Fruit fly (Drosophila melanogaster): ENCODE results near the gene elm.

The elm gene

DNA sequence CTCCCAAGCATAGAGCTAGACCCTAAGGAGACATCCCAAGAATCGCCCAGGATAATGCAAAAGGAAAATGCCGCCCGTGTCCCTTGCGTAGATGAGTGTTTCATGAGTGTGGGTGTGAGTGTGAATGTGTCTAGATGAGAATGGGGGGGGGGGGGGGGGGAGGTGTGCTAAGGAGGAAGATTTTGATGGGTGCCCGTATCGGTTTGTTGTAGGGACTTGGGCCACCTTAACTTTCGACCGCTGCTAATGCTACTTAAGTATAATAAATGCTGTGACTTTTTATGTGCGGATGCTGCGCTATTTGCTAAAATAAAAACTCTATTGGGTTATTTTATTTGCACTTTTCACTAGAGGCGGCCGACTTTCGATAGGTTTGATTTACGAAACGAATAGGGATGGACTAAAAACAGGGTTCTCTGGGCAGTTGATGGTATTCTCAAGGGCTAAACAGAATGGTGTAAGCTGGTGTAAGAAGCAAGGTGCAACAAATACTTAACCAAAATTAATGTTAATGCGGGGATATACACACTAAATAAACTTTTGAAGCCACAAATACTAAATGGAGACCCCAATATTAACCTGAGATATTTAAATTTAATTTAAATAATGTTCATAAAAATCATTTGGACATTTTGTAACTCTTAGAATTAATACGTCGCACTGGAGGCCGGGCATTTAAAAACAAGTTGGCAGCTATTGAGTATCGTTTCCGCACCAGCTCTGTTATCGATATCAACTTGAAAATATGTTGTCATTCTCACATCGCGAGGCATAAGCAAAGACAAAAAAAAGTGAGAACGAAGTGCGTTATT is 14.5 kb upstream of the elm start, which contains the start of the genes Xe7 and Atg17 (continued):
- TF ChIP-seq Nf-YC (tag; optimal IDR thresholded peaks at IDR 0.05) = peak; percentile 87
- TF ChIP-seq caup (GFP tag; optimal IDR thresholded peaks at IDR 0.05; ENCODE audit: severe bottlenecking) = peak; percentile 85
- peak; percentile 86 for TF ChIP-seq CG18764 (GFP tag; optimal IDR thresholded peaks at IDR 0.05)
- no peak for TF ChIP-seq HLHmδ (GFP tag; optimal IDR thresholded peaks at IDR 0.05)
- TF ChIP-seq usp (GFP tag; optimal IDR thresholded peaks at IDR 0.05) = no peak
- TF ChIP-seq klu (GFP tag; IDR thresholded peaks at IDR 0.05) = peak; percentile 94
- peak; percentile 87 for TF ChIP-seq CG10267 (tag; optimal IDR thresholded peaks at IDR 0.05)
- TF ChIP-seq repo (GFP tag; optimal IDR thresholded peaks at IDR 0.05) = peak; percentile 58
- peak; percentile 81 for TF ChIP-seq CG18476 (GFP tag; optimal IDR thresholded peaks at IDR 0.05)
- TF ChIP-seq toy (GFP tag; IDR thresholded peaks at IDR 0.05) = peak; percentile 80
- TF ChIP-seq lmd (GFP tag; IDR thresholded peaks at IDR 0.05) = peak; percentile 95
- TF ChIP-seq CG9797 (GFP tag; optimal IDR thresholded peaks at IDR 0.05) = peak; percentile 50
- TF ChIP-seq hkb (optimal IDR thresholded peaks at IDR 0.05) = peak; percentile 76
- peak; percentile 74 for TF ChIP-seq hkb (GFP tag; IDR thresholded peaks at IDR 0.05)
- peak; percentile 91 for TF ChIP-seq CG34422 (GFP tag; IDR thresholded peaks at IDR 0.05)
- TF ChIP-seq CG1233 (GFP tag; optimal IDR thresholded peaks at IDR 0.05) = peak; percentile 88
- peak; percentile 77 for TF ChIP-seq CG15011 (GFP tag; optimal IDR thresholded peaks at IDR 0.05)
- peak; percentile 58 for TF ChIP-seq HLH4C (GFP tag; IDR thresholded peaks at IDR 0.05; ENCODE audit: partially characterized antibody)
- peak; percentile 69; the same call in 1 of the 2 replicates for TF ChIP-seq sens-2 (GFP tag; IDR thresholded peaks at IDR 0.05)
- TF ChIP-seq lbe (GFP tag; optimal IDR thresholded peaks at IDR 0.05) = peak; percentile 72
- peak; percentile 62 for TF ChIP-seq her (GFP tag; optimal IDR thresholded peaks at IDR 0.05)
- TF ChIP-seq ash1 (GFP tag; optimal IDR thresholded peaks at IDR 0.05) = peak; percentile 47
- peak; percentile 43 for TF ChIP-seq CG7271 (tag; optimal IDR thresholded peaks at IDR 0.05)
- peak; percentile 69 for TF ChIP-seq Scr (GFP tag; IDR thresholded peaks at IDR 0.05; ENCODE audit: partially characterized antibody)
- no peak for TF ChIP-seq CG14965 (GFP tag; optimal IDR thresholded peaks at IDR 0.05; ENCODE audit: borderline replicate concordance)
- peak; percentile 90 for TF ChIP-seq Aef1 (GFP tag; IDR thresholded peaks at IDR 0.05)
- no peak for TF ChIP-seq CG7963 (GFP tag; IDR thresholded peaks at IDR 0.05; ENCODE audit: partially characterized antibody)
- peak; percentile 76; the same call in 1 of the 2 replicates for TF ChIP-seq rib (GFP tag; IDR thresholded peaks at IDR 0.05)
- peak; percentile 63 for TF ChIP-seq Ravus (GFP tag; IDR thresholded peaks at IDR 0.05)
- peak; percentile 98 for TF ChIP-seq CG9817 (tag; optimal IDR thresholded peaks at IDR 0.05)
- TF ChIP-seq onecut (GFP tag; IDR thresholded peaks at IDR 0.05) = peak; percentile 56; the same call in 1 of the 2 replicates
- TF ChIP-seq CG1529 (GFP tag; optimal IDR thresholded peaks at IDR 0.05) = peak; percentile 75
- peak; percentile 94 for TF ChIP-seq Ssrp (tag; optimal IDR thresholded peaks at IDR 0.05)
- peak; percentile 69 for TF ChIP-seq scrt (GFP tag; optimal IDR thresholded peaks at IDR 0.05)
- peak; percentile 96 for TF ChIP-seq Sin3A (optimal IDR thresholded peaks at IDR 0.05)
- TF ChIP-seq tup (GFP tag; optimal IDR thresholded peaks at IDR 0.05) = peak; percentile 76
- TF ChIP-seq YL-1 (GFP tag; optimal IDR thresholded peaks at IDR 0.05) = peak; percentile 72
- TF ChIP-seq CG18619 (GFP tag; optimal IDR thresholded peaks at IDR 0.05) = peak; percentile 92
- peak; percentile 79 for TF ChIP-seq Ets97D (GFP tag; optimal IDR thresholded peaks at IDR 0.05)
- TF ChIP-seq Dfd (GFP tag; optimal IDR thresholded peaks at IDR 0.05) = peak in 1 of 2 experiments; percentile 93
- peak; percentile 94 for TF ChIP-seq CG32532 (GFP tag; IDR thresholded peaks at IDR 0.05)
- peak; percentile 62 for TF ChIP-seq CG17912 (GFP tag; optimal IDR thresholded peaks at IDR 0.05)
- TF ChIP-seq CG7556 (GFP tag; optimal IDR thresholded peaks at IDR 0.05) = peak; percentile 83
- peak; percentile 80 for TF ChIP-seq CG10979 (tag; optimal IDR thresholded peaks at IDR 0.05)
- TF ChIP-seq CG10431 (GFP tag; optimal IDR thresholded peaks at IDR 0.05) = peak; percentile 18
- peak; percentile 76 for TF ChIP-seq jing (GFP tag; optimal IDR thresholded peaks at IDR 0.05)
- TF ChIP-seq tx (GFP tag; optimal IDR thresholded peaks at IDR 0.05) = peak; percentile 88
- no peak for TF ChIP-seq ac (GFP tag; optimal IDR thresholded peaks at IDR 0.05)
- peak; percentile 65; the same call in 2 of the 3 replicates for TF ChIP-seq CG16813 (GFP tag; IDR thresholded peaks at IDR 0.05; ENCODE audit: partially characterized antibody)

Measured in whole organism, embryonic.